Fruit fly (Drosophila melanogaster): ENCODE measurements around the gene CG13999.

CG13999 gene

DNA sequence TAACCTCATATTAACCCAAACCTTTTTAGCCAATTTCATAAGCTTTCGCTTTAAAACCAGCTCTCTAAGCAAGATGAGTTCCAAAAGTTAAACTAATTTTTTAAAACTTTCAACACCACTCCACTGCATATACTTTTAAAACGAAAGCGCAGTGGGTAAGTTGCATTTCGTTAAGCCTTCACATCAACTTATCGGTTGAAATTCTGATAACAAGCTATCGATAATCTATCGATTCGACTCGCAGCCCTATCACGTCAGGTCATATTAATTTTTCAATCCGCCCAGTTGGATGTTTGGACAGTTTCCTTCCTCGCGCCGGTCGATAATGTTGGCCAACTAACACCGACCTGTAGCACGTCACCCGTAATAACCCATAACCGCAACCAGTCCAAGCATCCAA, 29.8 kb upstream of the CG13999 start, which contains the start of gene ifc (continued):
- TF ChIP-seq gcm (GFP tag; optimal IDR thresholded peaks at IDR 0.05) (no peak), CG14441 (GFP tag; IDR thresholded peaks at IDR 0.05) (no peak), Trl (optimal IDR thresholded peaks at IDR 0.05) (no peak), Trl (GFP tag; optimal IDR thresholded peaks at IDR 0.05) (peak; percentile 75), CG17802 (tag; optimal IDR thresholded peaks at IDR 0.05) (peak; percentile 95), seq (GFP tag; IDR thresholded peaks at IDR 0.05) (no peak), CG2678 (tag; optimal IDR thresholded peaks at IDR 0.05) (peak; percentile 64), sens (GFP tag) (peak; percentile 90), CG34224 (GFP tag; IDR thresholded peaks at IDR 0.05; ENCODE audit: partially characterized antibody) (no peak), rib (GFP tag; IDR thresholded peaks at IDR 0.05) (no peak), vnd (GFP tag; IDR thresholded peaks at IDR 0.05; ENCODE audit: partially characterized antibody) (no peak), CG11085 (GFP tag; IDR thresholded peaks at IDR 0.05) (no peak), CG33557 (GFP tag; optimal IDR thresholded peaks at IDR 0.05) (peak; percentile 44), maf-S (GFP tag; optimal IDR thresholded peaks at IDR 0.05) (peak; percentile 43), inv (GFP tag; IDR thresholded peaks at IDR 0.05; ENCODE audit: partially characterized antibody) (no peak), Bdp1 (GFP tag; optimal IDR thresholded peaks at IDR 0.05) (peak; percentile 39), CG18476 (GFP tag; optimal IDR thresholded peaks at IDR 0.05) (peak; percentile 76), CG13287 (GFP tag; IDR thresholded peaks at IDR 0.05; ENCODE audit: partially characterized antibody) (no peak), gce (GFP tag; IDR thresholded peaks at IDR 0.05) (no peak), CG16813 (GFP tag; IDR thresholded peaks at IDR 0.05; ENCODE audit: partially characterized antibody) (no peak), fru (optimal IDR thresholded peaks at IDR 0.05) (no peak)

DNA sequence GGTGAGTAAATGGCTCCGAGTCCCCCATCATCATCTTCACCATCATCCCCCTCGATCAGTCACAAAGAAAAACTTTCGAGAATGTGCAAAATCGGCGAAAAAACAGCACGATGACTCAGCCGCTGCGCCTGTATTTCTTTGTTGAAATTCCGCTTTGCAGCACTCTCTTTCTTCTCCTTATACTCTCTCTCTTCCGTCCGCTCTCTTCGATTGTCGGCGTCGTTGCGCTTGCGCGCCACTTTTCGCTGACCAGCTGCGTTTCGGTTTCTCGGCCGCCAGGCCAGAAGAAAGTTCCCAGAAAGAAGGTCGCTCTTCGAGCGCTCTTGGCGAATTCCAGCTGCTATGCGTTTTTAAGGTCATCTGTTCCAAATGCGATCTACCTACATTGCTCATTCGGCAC, 27.0 kb upstream of the CG13999 start:
- TF ChIP-seq Trl (optimal IDR thresholded peaks at IDR 0.05) (peak; percentile 20 to 73), Trl (GFP tag; optimal IDR thresholded peaks at IDR 0.05) (no peak), CG3163 (GFP tag; optimal IDR thresholded peaks at IDR 0.05) (peak; percentile 50), Hr39 (optimal IDR thresholded peaks at IDR 0.05) (no peak), Chrac-16 (GFP tag; optimal IDR thresholded peaks at IDR 0.05) (no peak), CG2116 (GFP tag; optimal IDR thresholded peaks at IDR 0.05) (no peak), cad (GFP tag; optimal IDR thresholded peaks at IDR 0.05) (peak; percentile 11), nom (GFP tag; optimal IDR thresholded peaks at IDR 0.05) (peak; percentile 38), CG4617 (GFP tag; optimal IDR thresholded peaks at IDR 0.05; ENCODE audit: borderline replicate concordance) (no peak), Rx (GFP tag; IDR thresholded peaks at IDR 0.05) (no peak), pros (GFP tag; optimal IDR thresholded peaks at IDR 0.05) (peak; percentile 58), slp2 (GFP tag; optimal IDR thresholded peaks at IDR 0.05) (no peak), Vsx1 (GFP tag; optimal IDR thresholded peaks at IDR 0.05) (no peak), sd (tag; optimal IDR thresholded peaks at IDR 0.05) (peak; percentile 8), ab (GFP tag; optimal IDR thresholded peaks at IDR 0.05) (no peak), zfh2 (GFP tag; optimal IDR thresholded peaks at IDR 0.05) (no peak), CG12744 (GFP tag; optimal IDR thresholded peaks at IDR 0.05) (no peak), CG15479 (GFP tag; optimal IDR thresholded peaks at IDR 0.05) (peak; percentile 67), peb (GFP tag; IDR thresholded peaks at IDR 0.05) (no peak), CG17361 (GFP tag; IDR thresholded peaks at IDR 0.05) (no peak), mam (GFP tag; optimal IDR thresholded peaks at IDR 0.05) (no peak), salm (tag; optimal IDR thresholded peaks at IDR 0.05) (no peak), lab (GFP tag; optimal IDR thresholded peaks at IDR 0.05) (no peak), CG17568 (GFP tag; optimal IDR thresholded peaks at IDR 0.05) (no peak), CG10431 (GFP tag; optimal IDR thresholded peaks at IDR 0.05) (no peak)
